Worm (Caenorhabditis elegans) whole organism, L1 larva: ENCODE measurements around the gene rnp-5.

Experiments used
- C34B4.2 ChIP-seq: sonication (generic microtip); optimal IDR thresholded peaks from 2 replicates; lab custom pipeline; 2017; ENCODE audit warnings: mild to moderate bottlenecking, missing genetic modification characterization, missing compliant biosample characterization
- alr-1 ChIP-seq: fragments of 200-800 bp; sonication (Bioruptor generic); optimal IDR thresholded peaks from 2 replicates; lab custom pipeline; 2018; ENCODE audit warnings: borderline replicate concordance, mild to moderate bottlenecking, missing genetic modification characterization, missing compliant biosample characterization
- blmp-1 ChIP-seq: fragments of 150-350 bp; optimal IDR thresholded peaks from 2 replicates; lab custom pipeline; 2014; ENCODE audit warnings: missing biosample characterization, missing genetic modification characterization
- dpl-1 ChIP-seq, 3 experiments: fragments of 150-350 bp in 2 of 3; sonication (generic microtip) in 1 of 3; optimal IDR thresholded peaks; 2 replicates each; lab custom pipeline; 2014 to 2017; ENCODE audit warnings: missing biosample characterization in 3 of 3, missing genetic modification characterization in 3 of 3, missing genetic modification reagents in 3 of 3
- ets-5 ChIP-seq: fragments of 200-800 bp; sonication (Bioruptor generic); IDR thresholded peaks from 2 replicates; pipeline ENCODE4 v1.3.6; 2022; ENCODE audit warnings: missing genetic modification characterization, missing compliant biosample characterization
- hlh-17 ChIP-seq: fragments of 200-800 bp; sonication (Bioruptor generic); optimal IDR thresholded peaks from 2 replicates; lab custom pipeline; 2018; ENCODE audit warnings: missing genetic modification characterization, mild to moderate bottlenecking, missing compliant biosample characterization, moderate library complexity, borderline replicate concordance
- hlh-4 ChIP-seq: sonication (generic microtip); optimal IDR thresholded peaks from 2 replicates; lab custom pipeline; 2016; ENCODE audit warnings: mild to moderate bottlenecking, missing genetic modification characterization, missing compliant biosample characterization
- irx-1 ChIP-seq: sonication (generic microtip); optimal IDR thresholded peaks from 2 replicates; lab custom pipeline; 2016; ENCODE audit warnings: missing genetic modification characterization, missing compliant biosample characterization
- isw-1 ChIP-seq: fragments of 200-800 bp; sonication (Bioruptor generic); IDR thresholded peaks from 2 replicates; pipeline ENCODE4 v1.3.6; 2022; ENCODE audit warnings: missing genetic modification characterization, missing compliant biosample characterization
- jun-1 ChIP-seq: fragments of 150-350 bp; optimal IDR thresholded peaks from 2 replicates; lab custom pipeline; 2014; ENCODE audit warnings: missing biosample characterization, missing genetic modification reagents, missing genetic modification characterization
- lin-15B ChIP-seq: fragments of 150-350 bp; sonication (generic microtip); optimal IDR thresholded peaks from 3 replicates; lab custom pipeline; 2014; ENCODE audit warnings: missing biosample characterization, missing genetic modification characterization
- lsy-2 ChIP-seq, 2 experiments: fragments of 150-350 bp; optimal IDR thresholded peaks; 2 replicates each; lab custom pipeline; 2014; ENCODE audit warnings: missing biosample characterization in 2 of 2, missing genetic modification characterization in 2 of 2
- mep-1 ChIP-seq: fragments of 150-350 bp; optimal IDR thresholded peaks from 2 replicates; lab custom pipeline; 2014; ENCODE audit warnings: missing biosample characterization, missing genetic modification characterization
- nhr-11 ChIP-seq: fragments of 150-350 bp; optimal IDR thresholded peaks from 2 replicates; lab custom pipeline; 2014; ENCODE audit warnings: missing biosample characterization, missing genetic modification characterization
- nhr-237 ChIP-seq: fragments of 150-350 bp; optimal IDR thresholded peaks from 2 replicates; lab custom pipeline; 2014; ENCODE audit warnings: missing biosample characterization, missing genetic modification characterization
- nhr-84 ChIP-seq: sonication (generic microtip); optimal IDR thresholded peaks from 2 replicates; lab custom pipeline; 2017; ENCODE audit warnings: missing biosample characterization, missing genetic modification characterization
- nhr-90 ChIP-seq: sonication (generic microtip); optimal IDR thresholded peaks from 2 replicates; lab custom pipeline; 2016; ENCODE audit warnings: mild to moderate bottlenecking, missing genetic modification characterization, missing compliant biosample characterization; ENCODE audit not compliant: poor library complexity
- pqm-1 ChIP-seq: sonication (generic microtip); optimal IDR thresholded peaks from 3 replicates; lab custom pipeline; 2017; ENCODE audit warnings: missing biosample characterization, missing genetic modification characterization
- snpc-4 ChIP-seq: fragments of 150-350 bp; optimal IDR thresholded peaks from 2 replicates; lab custom pipeline; 2014; ENCODE audit warnings: missing biosample characterization, missing genetic modification characterization
- sox-4 ChIP-seq: sonication (generic microtip); optimal IDR thresholded peaks from 2 replicates; lab custom pipeline; 2016; ENCODE audit warnings: missing genetic modification characterization, missing compliant biosample characterization
- swsn-7 ChIP-seq: sonication (generic microtip); optimal IDR thresholded peaks from 2 replicates; lab custom pipeline; 2016; ENCODE audit warnings: missing genetic modification characterization, missing compliant biosample characterization
- ztf-11 ChIP-seq, 2 experiments: sonication (generic microtip); optimal IDR thresholded peaks; 2 replicates each; lab custom pipeline; 2016 to 2017; ENCODE audit warnings: missing genetic modification characterization in 2 of 2, missing biosample characterization in 1 of 2, missing compliant biosample characterization in 1 of 2

rnp-5 gene

DNA sequence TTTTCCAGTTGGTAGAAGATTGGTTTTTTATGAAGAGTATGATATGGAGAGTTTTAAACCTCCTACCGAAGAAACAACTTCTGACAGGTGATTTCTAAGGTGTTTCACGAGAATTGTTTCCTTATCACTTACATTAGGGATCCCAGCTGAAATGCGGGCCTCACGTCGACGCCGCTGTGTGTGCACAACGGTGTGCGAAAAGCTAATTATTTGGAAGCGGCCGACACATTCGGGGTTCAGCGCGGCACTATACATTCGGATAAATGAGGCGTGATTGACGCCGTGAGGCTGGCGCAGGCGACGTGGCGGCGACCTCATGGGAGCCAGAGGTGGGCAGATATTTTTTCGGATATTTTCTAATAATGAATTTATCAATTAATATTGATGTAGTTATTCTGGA, 34.4 kb downstream of the rnp-5 start:
- peak; percentile 8 for TF ChIP-seq sox-4 (tag; lab: Kevin White, UChicago)
- TF ChIP-seq snpc-4 (tag; lab: Kevin White, UChicago) = peak; percentile 80
- TF ChIP-seq nhr-84 (tag; lab: Kevin White, UChicago) = no peak
- no peak for TF ChIP-seq swsn-7 (tag; lab: Kevin White, UChicago)
- no peak for TF ChIP-seq isw-1 (GFP tag; lab: Robert Waterston, UW)
- no peak for TF ChIP-seq ztf-11 (tag; optimal IDR thresholded peaks at IDR 0.05; lab: Kevin White, UChicago)
- TF ChIP-seq, all 84 proteins: peak for 2

DNA sequence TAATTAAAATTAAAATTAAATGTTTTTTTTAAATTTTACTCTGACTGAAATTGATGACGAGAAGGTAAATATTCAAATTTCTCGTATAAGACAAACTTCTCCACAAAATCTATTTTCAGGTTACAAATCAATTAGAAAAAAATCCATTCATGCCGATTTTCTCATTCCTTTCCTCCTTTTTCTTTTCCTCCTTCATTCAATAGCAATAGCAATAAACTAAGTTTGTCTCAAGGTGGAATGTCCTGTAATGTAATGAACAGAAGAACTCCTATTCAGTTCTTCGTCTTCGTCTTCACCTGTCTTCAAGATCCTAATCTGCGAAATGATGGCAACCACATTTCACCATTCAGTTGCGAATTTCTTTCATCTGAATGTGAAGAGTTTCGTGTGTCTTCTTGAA, 37.9 kb downstream of the rnp-5 start, which contains the start of gene dac-1:
Gene dac-1 (plus strand): TSS at position 301 of the 400 bp plus-strand sequence.
- no peak for TF ChIP-seq dpl-1 (GFP tag; optimal IDR thresholded peaks at IDR 0.05; lab: Kevin White, UChicago)
- TF ChIP-seq pqm-1 (tag; lab: Kevin White, UChicago) = no peak
- TF ChIP-seq nhr-90 (tag; lab: Kevin White, UChicago) = no peak
- no peak for TF ChIP-seq jun-1

DNA sequence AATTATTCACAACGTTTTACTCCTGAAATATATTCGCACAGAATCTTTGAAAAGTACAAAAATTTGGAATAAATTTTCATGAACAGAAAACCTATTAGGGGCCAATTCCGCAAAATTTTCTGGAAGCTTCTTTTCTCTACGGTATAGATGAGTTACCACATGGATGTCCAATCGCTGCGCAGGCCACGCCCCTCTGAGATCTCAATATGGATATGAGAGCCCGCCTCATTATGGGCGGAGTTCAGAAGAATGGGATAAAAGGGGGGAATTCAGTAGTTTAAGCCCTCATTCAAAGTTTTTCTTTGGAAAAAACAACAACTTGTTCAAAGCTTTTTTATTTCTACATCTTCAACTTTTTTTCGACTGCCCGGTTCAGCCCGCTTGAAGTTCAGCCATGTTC, 42.2 kb downstream of the rnp-5 start, which contains the start of gene daf-7:
Gene daf-7 (plus strand): TSS at position 301 of the 400 bp plus-strand sequence.
- TF ChIP-seq alr-1 (no peak), ets-5 (GFP tag; lab: Robert Waterston, UW) (no peak), blmp-1 (no peak), lin-15B (tag; lab: Kevin White, UChicago) (no peak), nhr-237 (tag; lab: Kevin White, UChicago) (no peak), mep-1 (tag; lab: Kevin White, UChicago) (no peak), lsy-2 (tag; optimal IDR thresholded peaks at IDR 0.05; lab: Kevin White, UChicago) (no peak), hlh-4 (tag; lab: Kevin White, UChicago) (no peak), irx-1 (tag; lab: Kevin White, UChicago) (no peak), C34B4.2 (tag; lab: Kevin White, UChicago) (no peak), hlh-17 (GFP tag; lab: Kevin White, UChicago) (no peak), nhr-11 (no peak)
- TF ChIP-seq, all 84 proteins: peak for 0
